Fruit fly (Drosophila melanogaster): Measurements from ENCODE around the gene Utx.

The Utx gene

dm6 chr2L:10269854-10270253 lies 8.8 kb downstream of the Utx start, which contains the start of gene Mulk:
TSS of gene Mulk (plus strand) at chr2L:10270051.
- TF ChIP-seq CG3919 (GFP tag; optimal IDR thresholded peaks at IDR 0.05) (no peak), dac (GFP tag; optimal IDR thresholded peaks at IDR 0.05) (no peak), CG11902 (GFP tag; optimal IDR thresholded peaks at IDR 0.05) (no peak), fd59A (GFP tag; optimal IDR thresholded peaks at IDR 0.05) (no peak), CG8632 (GFP tag; optimal IDR thresholded peaks at IDR 0.05) (no peak), Eip78C (GFP tag) (no peak), CG1621 (tag; optimal IDR thresholded peaks at IDR 0.05) (no peak), CG11294 (GFP tag; IDR thresholded peaks at IDR 0.05) (no peak), cyc (GFP tag; optimal IDR thresholded peaks at IDR 0.05) (no peak), CG6163 (GFP tag; IDR thresholded peaks at IDR 0.05) (no peak), CG32006 (GFP tag; optimal IDR thresholded peaks at IDR 0.05) (no peak)

DNA sequence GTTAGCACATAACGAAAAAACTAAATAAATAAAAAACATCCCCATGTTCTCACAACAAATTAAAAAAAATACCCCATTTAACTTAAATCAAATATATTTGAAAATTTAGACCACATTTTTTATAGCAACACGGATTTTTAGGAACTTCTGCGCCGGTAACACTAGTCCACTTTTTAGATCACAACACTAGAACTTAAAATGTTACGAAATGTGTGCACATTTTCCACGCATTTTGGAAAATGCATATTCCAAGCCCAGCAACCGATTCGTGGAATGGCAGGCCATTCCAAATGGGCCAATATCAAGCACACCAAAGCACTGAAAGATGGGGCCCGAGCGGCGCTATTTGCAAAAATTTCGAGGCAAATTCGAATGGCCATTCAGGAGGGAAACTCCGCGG lies 9.9 kb downstream of the Utx start, which contains the start of gene CG4957:
Gene CG4957, plus strand, starts transcription at position 185 of the 400 bp plus-strand sequence.
- TF ChIP-seq CG6792 (GFP tag; optimal IDR thresholded peaks at IDR 0.05) (no peak), CG34406 (GFP tag; optimal IDR thresholded peaks at IDR 0.05) (no peak), Eip75B (GFP tag; optimal IDR thresholded peaks at IDR 0.05) (no peak), dac (GFP tag; optimal IDR thresholded peaks at IDR 0.05) (no peak), CG6854 (GFP tag; optimal IDR thresholded peaks at IDR 0.05) (no peak), CG31627 (GFP tag; optimal IDR thresholded peaks at IDR 0.05) (no peak), CG16779 (tag; optimal IDR thresholded peaks at IDR 0.05) (no peak), fd59A (GFP tag; optimal IDR thresholded peaks at IDR 0.05) (no peak), acj6 (GFP tag; optimal IDR thresholded peaks at IDR 0.05) (no peak), net (GFP tag; optimal IDR thresholded peaks at IDR 0.05) (no peak), CG1621 (tag; optimal IDR thresholded peaks at IDR 0.05) (no peak), Ets96B (tag; optimal IDR thresholded peaks at IDR 0.05) (no peak), topi (GFP tag; optimal IDR thresholded peaks at IDR 0.05) (no peak)

- no peak for TF ChIP-seq salr (GFP tag; optimal IDR thresholded peaks at IDR 0.05)
- peak; percentile 78 for TF ChIP-seq fkh (GFP tag; optimal IDR thresholded peaks at IDR 0.05)
These were observed 12.1 kb downstream of the Utx start, which contains the start of gene CG4953 for dm6 chr2L:10266511-10266910. TSS of gene CG4953 (plus strand) at chr2L:10266703.

DNA sequence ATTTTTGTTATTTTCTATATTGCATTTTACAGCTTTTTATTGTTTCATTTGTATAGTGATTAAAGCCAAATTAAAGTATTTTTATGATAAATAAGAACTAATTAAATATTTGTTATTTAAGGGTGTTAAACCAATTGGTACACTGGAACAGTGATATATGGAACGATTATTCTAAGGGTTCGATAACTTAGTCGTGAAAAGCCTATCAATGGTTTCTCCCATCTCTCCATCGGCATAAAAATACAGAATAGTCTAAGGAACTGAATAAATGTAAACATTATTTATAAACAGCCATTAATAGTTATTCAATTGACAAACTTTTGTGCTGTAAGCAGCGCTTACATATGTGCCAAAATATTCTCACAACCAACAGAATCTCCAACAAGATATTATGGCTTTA lies 13.5 kb downstream of the Utx start, which contains the start of gene Mob3:
Gene Mob3, plus strand, starts transcription at position 208 of the 400 bp plus-strand sequence.
- TF ChIP-seq Eip75B (GFP tag; optimal IDR thresholded peaks at IDR 0.05), result no peak
- TF ChIP-seq pdm3 (GFP tag; optimal IDR thresholded peaks at IDR 0.05), result no peak
- peak; percentile 30 for TF ChIP-seq esn (GFP tag; optimal IDR thresholded peaks at IDR 0.05)
- TF ChIP-seq CG8319 (GFP tag; optimal IDR thresholded peaks at IDR 0.05), result no peak
- no peak for TF ChIP-seq CG3919 (GFP tag; optimal IDR thresholded peaks at IDR 0.05)
- TF ChIP-seq spab (GFP tag; optimal IDR thresholded peaks at IDR 0.05), result no peak
- TF ChIP-seq OdsH (GFP tag; optimal IDR thresholded peaks at IDR 0.05), result no peak
- no peak for TF ChIP-seq fd85E (GFP tag; optimal IDR thresholded peaks at IDR 0.05)
- peak; percentile 43 for TF ChIP-seq fkh (GFP tag; optimal IDR thresholded peaks at IDR 0.05)
- no peak for TF ChIP-seq CG9139 (GFP tag; optimal IDR thresholded peaks at IDR 0.05)

DNA sequence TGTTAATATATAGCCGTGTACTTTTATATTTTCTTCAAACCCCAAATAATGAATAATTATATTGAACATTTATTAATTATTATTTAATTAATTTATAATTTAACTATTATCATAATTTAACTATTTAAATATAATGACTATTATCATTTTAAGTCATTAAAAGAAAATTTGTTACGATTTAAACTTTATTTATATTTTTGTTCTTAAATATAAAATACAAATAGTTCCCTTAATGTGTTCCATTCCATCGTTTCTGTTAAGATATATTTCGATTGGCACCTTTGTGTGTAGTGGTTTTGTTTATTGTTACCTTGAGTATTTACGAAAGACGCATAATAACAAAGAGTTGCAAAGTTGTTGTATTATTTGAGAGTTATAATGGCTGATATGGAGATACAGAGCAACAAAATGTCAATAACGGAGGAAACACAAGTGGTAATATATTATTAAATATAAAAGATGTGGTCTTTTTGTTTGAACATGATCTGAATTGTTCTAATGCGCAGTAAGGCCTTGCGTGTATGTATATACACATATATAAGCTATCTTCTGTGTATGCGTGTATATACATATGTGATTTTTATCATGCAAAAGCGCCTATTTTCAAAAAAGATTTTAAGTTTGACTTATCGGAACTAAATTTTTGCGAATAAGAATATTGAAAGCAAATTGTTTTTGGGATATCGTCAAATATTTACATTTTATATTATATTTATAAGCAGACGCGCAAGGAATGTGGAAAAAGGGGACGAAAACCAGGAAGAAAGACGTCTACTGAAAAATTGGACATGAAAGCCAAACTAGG lies 14.6 kb downstream of the Utx start, which contains the start of gene REPTOR-BP:
Gene REPTOR-BP, plus strand, starts transcription at position 296 of the 805 bp plus-strand sequence.
- peak; percentile 43 for TF ChIP-seq Eip78C (GFP tag)
- TF ChIP-seq vri (GFP tag; optimal IDR thresholded peaks at IDR 0.05), result no peak
- peak; percentile 31 for TF ChIP-seq Eip93F (GFP tag; optimal IDR thresholded peaks at IDR 0.05)
- peak; percentile 64 for TF ChIP-seq fkh (GFP tag; optimal IDR thresholded peaks at IDR 0.05)
- TF ChIP-seq CG8319 (GFP tag; optimal IDR thresholded peaks at IDR 0.05), result no peak
- no peak for TF ChIP-seq Hr38 (GFP tag; optimal IDR thresholded peaks at IDR 0.05)
